Worm (Caenorhabditis elegans) whole organism, L1 larva: Measurements from ENCODE around the gene T12D8.9.

Source experiments
- aly-2 ChIP-seq: fragments of 150-350 bp; optimal IDR thresholded peaks from 2 replicates; lab custom pipeline; 2014; ENCODE audit warnings: missing biosample characterization, missing genetic modification characterization
- ets-5 ChIP-seq: fragments of 200-800 bp; sonication (Bioruptor generic); IDR thresholded peaks from 2 replicates; pipeline ENCODE4 v1.3.6; 2022; ENCODE audit warnings: missing genetic modification characterization, missing compliant biosample characterization
- lin-39 ChIP-seq: fragments of 150-350 bp; optimal IDR thresholded peaks from 2 replicates; lab custom pipeline; 2014; ENCODE audit warnings: missing biosample characterization, missing genetic modification reagents, missing genetic modification characterization
- pqm-1 ChIP-seq: sonication (generic microtip); optimal IDR thresholded peaks from 3 replicates; lab custom pipeline; 2017; ENCODE audit warnings: missing biosample characterization, missing genetic modification characterization
- snpc-4 ChIP-seq: fragments of 150-350 bp; optimal IDR thresholded peaks from 2 replicates; lab custom pipeline; 2014; ENCODE audit warnings: missing biosample characterization, missing genetic modification characterization
- unc-62 ChIP-seq: fragments of 150-350 bp; optimal IDR thresholded peaks from 2 replicates; lab custom pipeline; 2014; ENCODE audit warnings: missing biosample characterization, missing genetic modification reagents, missing genetic modification characterization

- TF ChIP-seq unc-62 (GFP tag; lab: Kevin White, UChicago): no peak
- no peak for TF ChIP-seq ets-5 (GFP tag; lab: Robert Waterston, UW)
- no peak for TF ChIP-seq aly-2
- TF ChIP-seq pqm-1 (tag; lab: Kevin White, UChicago): no peak
- no peak for TF ChIP-seq lin-39
- no peak for TF ChIP-seq snpc-4 (tag; lab: Kevin White, UChicago)
Observed at ce11 chrIII:13652010-13652409, 35.1 kb downstream of the T12D8.9 start.
